Fruit fly (Drosophila melanogaster) whole organism: ENCODE results near the gene CG13601.

Experiments
- Dll ChIP-seq: fragments of >200 bp; optimal IDR thresholded peaks from 2 replicates; lab custom pipeline; 2017
- pan ChIP-seq: fragments of >200 bp; optimal IDR thresholded peaks from 2 replicates; lab custom pipeline; 2017
- psq ChIP-seq: fragments of >200 bp; optimal IDR thresholded peaks from 2 replicates; lab custom pipeline; 2017
- usp ChIP-seq: fragments of >200 bp; optimal IDR thresholded peaks from 2 replicates; lab custom pipeline; 2017; ENCODE audit warnings: missing biosample characterization, missing genetic modification characterization, mixed read lengths

DNA sequence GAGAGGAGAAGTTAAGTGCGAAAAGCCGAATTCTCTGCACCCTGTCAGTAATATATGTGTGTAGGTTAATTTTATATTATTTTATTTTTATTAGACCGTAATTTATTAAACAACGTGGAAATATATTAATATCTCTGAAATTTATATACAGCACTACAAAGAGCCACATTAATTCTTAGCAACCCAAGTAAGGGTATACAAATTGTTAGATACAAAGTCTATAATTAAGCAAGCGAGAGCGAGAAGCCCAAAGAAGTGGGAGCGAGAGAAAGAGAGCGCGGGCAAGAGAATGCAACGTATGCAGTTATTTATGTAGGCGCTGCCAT, 40.4 kb downstream of the CG13601 start:
- TF ChIP-seq usp (GFP tag; lab: Kevin White, UChicago): no peak
- TF ChIP-seq pan (lab: Kevin White, UChicago): no peak
- no peak for TF ChIP-seq psq (lab: Kevin White, UChicago)
- no peak for TF ChIP-seq Dll (lab: Kevin White, UChicago)
